Worm (Caenorhabditis elegans) whole organism, L3 larva: ENCODE data around the gene sid-2.
A peak's percentile ranks its signal among the peaks of the same experiment; 100 is the strongest.

Source experiments
- R02D3.7 ChIP-seq: fragments of 150-350 bp; optimal IDR thresholded peaks from 2 replicates; lab custom pipeline; 2014; ENCODE audit warnings: missing biosample characterization, missing genetic modification characterization
- ZK546.5 ChIP-seq: sonication (generic microtip); optimal IDR thresholded peaks from 2 replicates; lab custom pipeline; 2017; ENCODE audit warnings: missing biosample characterization, missing genetic modification characterization
- aly-2 ChIP-seq: fragments of 150-350 bp; optimal IDR thresholded peaks from 2 replicates; lab custom pipeline; 2014; ENCODE audit warnings: missing biosample characterization, missing genetic modification characterization
- ama-1 ChIP-seq: fragments of 150-350 bp; optimal IDR thresholded peaks from 2 replicates; lab custom pipeline; 2018
- ceh-16 ChIP-seq: sonication (generic microtip); optimal IDR thresholded peaks from 2 replicates; lab custom pipeline; 2017; ENCODE audit warnings: missing biosample characterization, missing genetic modification characterization
- ceh-28 ChIP-seq: fragments of 150-350 bp; optimal IDR thresholded peaks from 2 replicates; lab custom pipeline; 2014; ENCODE audit warnings: missing biosample characterization, missing genetic modification reagents, missing genetic modification characterization
- ceh-82 ChIP-seq: fragments of 150-350 bp; optimal IDR thresholded peaks from 2 replicates; lab custom pipeline; 2014; ENCODE audit warnings: missing biosample characterization, missing genetic modification characterization
- daf-12 ChIP-seq: fragments of 150-350 bp; optimal IDR thresholded peaks from 2 replicates; lab custom pipeline; 2014; ENCODE audit warnings: missing biosample characterization, missing genetic modification reagents, missing genetic modification characterization
- egl-5 ChIP-seq: fragments of 150-350 bp; optimal IDR thresholded peaks from 2 replicates; lab custom pipeline; 2017; ENCODE audit warnings: missing biosample characterization, missing genetic modification reagents, missing genetic modification characterization, inconsistent platforms
- elt-1 ChIP-seq: fragments of 150-350 bp; optimal IDR thresholded peaks from 2 replicates; lab custom pipeline; 2014; ENCODE audit warnings: missing biosample characterization, missing genetic modification characterization
- eor-1 ChIP-seq, 2 experiments: fragments of 150-350 bp; optimal IDR thresholded peaks; 2 replicates each; lab custom pipeline; 2014 to 2018; ENCODE audit warnings: missing biosample characterization in 2 of 2, missing genetic modification characterization in 2 of 2
- fkh-10 ChIP-seq: sonication (generic microtip); optimal IDR thresholded peaks from 2 replicates; lab custom pipeline; 2017; ENCODE audit warnings: missing biosample characterization, missing genetic modification reagents, missing genetic modification characterization
- fkh-2 ChIP-seq: fragments of 150-350 bp; optimal IDR thresholded peaks from 2 replicates; lab custom pipeline; 2014; ENCODE audit warnings: missing biosample characterization, missing genetic modification reagents, missing genetic modification characterization
- fos-1 ChIP-seq: fragments of 150-350 bp; optimal IDR thresholded peaks from 2 replicates; lab custom pipeline; 2014; ENCODE audit warnings: missing biosample characterization, missing genetic modification characterization
- hmg-11 ChIP-seq: sonication (generic microtip); optimal IDR thresholded peaks from 2 replicates; lab custom pipeline; 2016; ENCODE audit warnings: missing genetic modification characterization, missing compliant biosample characterization
- jun-1 ChIP-seq: fragments of 150-350 bp; optimal IDR thresholded peaks from 2 replicates; lab custom pipeline; 2014; ENCODE audit warnings: missing biosample characterization, missing genetic modification reagents, missing genetic modification characterization
- lin-15B ChIP-seq: fragments of 150-350 bp; optimal IDR thresholded peaks from 2 replicates; lab custom pipeline; 2014; ENCODE audit warnings: missing biosample characterization, missing genetic modification characterization
- lin-39 ChIP-seq: fragments of 150-350 bp; optimal IDR thresholded peaks from 2 replicates; lab custom pipeline; 2018; ENCODE audit warnings: missing biosample characterization, missing genetic modification reagents, missing genetic modification characterization
- lsy-12 ChIP-seq: sonication (generic microtip); optimal IDR thresholded peaks from 2 replicates; lab custom pipeline; 2016; ENCODE audit warnings: mild to moderate bottlenecking, missing genetic modification characterization, missing compliant biosample characterization
- mdl-1 ChIP-seq: fragments of 150-350 bp; optimal IDR thresholded peaks from 2 replicates; lab custom pipeline; 2014; ENCODE audit warnings: missing biosample characterization, missing genetic modification characterization
- nfya-1 ChIP-seq: sonication (generic microtip); optimal IDR thresholded peaks from 2 replicates; lab custom pipeline; 2017; ENCODE audit warnings: missing genetic modification characterization, mild to moderate bottlenecking, missing compliant biosample characterization, antibody characterized with exemption, moderate library complexity; ENCODE audit not compliant: insufficient read depth
- nhr-11 ChIP-seq: fragments of 150-350 bp; optimal IDR thresholded peaks from 2 replicates; lab custom pipeline; 2014; ENCODE audit warnings: missing biosample characterization, missing genetic modification characterization
- nhr-12 ChIP-seq: fragments of 150-350 bp; optimal IDR thresholded peaks from 2 replicates; lab custom pipeline; 2014; ENCODE audit warnings: missing biosample characterization, missing genetic modification characterization
- nhr-23 ChIP-seq: fragments of 150-350 bp; optimal IDR thresholded peaks from 2 replicates; lab custom pipeline; 2014; ENCODE audit warnings: missing biosample characterization, missing genetic modification reagents, missing genetic modification characterization
- nhr-237 ChIP-seq: fragments of 150-350 bp; optimal IDR thresholded peaks from 2 replicates; lab custom pipeline; 2014; ENCODE audit warnings: missing biosample characterization, missing genetic modification characterization
- nhr-25 ChIP-seq: sonication (generic microtip); optimal IDR thresholded peaks from 2 replicates; lab custom pipeline; 2017; ENCODE audit warnings: missing biosample characterization, missing genetic modification characterization
- nhr-43 ChIP-seq: sonication (generic microtip); optimal IDR thresholded peaks from 2 replicates; lab custom pipeline; 2016; ENCODE audit warnings: mild to moderate bottlenecking, missing genetic modification characterization, missing compliant biosample characterization; ENCODE audit not compliant: poor library complexity, severe bottlenecking
- nhr-76 ChIP-seq: fragments of 150-350 bp; sonication (generic microtip); optimal IDR thresholded peaks from 5 replicates; lab custom pipeline; 2014; ENCODE audit warnings: missing biosample characterization, missing genetic modification characterization
- nhr-77 ChIP-seq: fragments of 150-350 bp; optimal IDR thresholded peaks from 2 replicates; lab custom pipeline; 2014; ENCODE audit warnings: missing biosample characterization, missing genetic modification characterization
- pha-4 ChIP-seq: fragments of 150-350 bp; optimal IDR thresholded peaks from 2 replicates; lab custom pipeline; 2014; ENCODE audit warnings: missing biosample characterization, missing genetic modification reagents, missing genetic modification characterization
- pqm-1 ChIP-seq: fragments of 150-350 bp; optimal IDR thresholded peaks from 2 replicates; lab custom pipeline; 2017; ENCODE audit warnings: missing biosample characterization, missing genetic modification characterization, inconsistent platforms
- skn-1 ChIP-seq: fragments of 150-350 bp; optimal IDR thresholded peaks from 2 replicates; lab custom pipeline; 2014; ENCODE audit warnings: missing biosample characterization, missing genetic modification characterization
- snpc-4 ChIP-seq: fragments of 150-350 bp; optimal IDR thresholded peaks from 2 replicates; lab custom pipeline; 2014; ENCODE audit warnings: missing biosample characterization, missing genetic modification characterization
- unc-39 ChIP-seq: sonication (generic microtip); optimal IDR thresholded peaks from 4 replicates; lab custom pipeline; 2017; ENCODE audit warnings: missing biosample characterization, missing genetic modification characterization
- unc-62 ChIP-seq: fragments of 150-350 bp; sonication (generic microtip); optimal IDR thresholded peaks from 4 replicates; lab custom pipeline; 2014; ENCODE audit warnings: missing biosample characterization, missing genetic modification reagents, missing genetic modification characterization
- zag-1 ChIP-seq: fragments of 150-350 bp; optimal IDR thresholded peaks from 2 replicates; lab custom pipeline; 2014; ENCODE audit warnings: missing biosample characterization, missing genetic modification characterization
- ztf-4 ChIP-seq: fragments of 150-350 bp; optimal IDR thresholded peaks from 2 replicates; lab custom pipeline; 2014; ENCODE audit warnings: missing biosample characterization, missing genetic modification characterization

sid-2 gene

DNA sequence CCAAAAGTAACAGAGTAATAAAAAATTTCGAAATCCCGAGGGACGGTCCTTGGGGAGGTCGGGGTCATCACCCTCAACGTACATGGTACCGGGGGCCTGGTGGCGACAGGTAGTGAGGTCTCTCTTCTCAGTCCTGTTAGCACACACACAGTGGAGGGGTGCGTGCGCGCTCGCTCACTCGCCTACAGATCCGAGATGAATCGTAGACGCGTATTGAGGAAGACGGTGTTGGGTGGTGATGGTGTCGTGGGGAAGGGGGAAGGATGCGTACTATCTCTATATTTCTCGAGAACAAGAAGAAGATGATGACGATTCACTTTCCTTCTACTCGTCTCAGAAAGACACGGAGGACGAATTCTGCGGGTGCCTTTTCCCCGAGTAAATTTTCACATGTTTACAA lies 34.6 kb downstream of the sid-2 start:
- TF ChIP-seq nhr-25 (peak; percentile 16), ceh-16 (no peak)
- TF ChIP-seq, all 47 proteins: peak for 1

DNA sequence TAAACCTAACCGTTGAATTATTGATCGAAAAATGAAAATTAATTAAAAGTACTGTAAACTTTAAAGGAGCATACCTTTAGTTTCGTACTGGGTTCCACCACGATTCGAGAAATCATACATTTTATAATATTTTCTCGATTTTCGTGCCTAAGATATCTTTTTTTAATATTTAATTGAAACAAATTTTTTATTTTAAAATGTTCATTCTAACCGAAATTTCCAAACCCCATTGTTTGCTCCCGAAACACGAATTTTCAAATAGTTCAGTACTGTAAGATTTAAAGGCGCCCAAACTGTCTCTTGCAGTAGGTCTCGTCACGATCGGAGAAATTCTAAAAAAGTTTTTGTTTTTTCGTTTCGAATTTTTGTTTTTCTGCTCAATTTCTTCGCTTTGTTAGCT lies 35.7 kb downstream of the sid-2 start:
- TF ChIP-seq daf-12 (no peak), unc-39 (tag; lab: Kevin White, UChicago) (no peak), lsy-12 (tag; lab: Kevin White, UChicago) (no peak), lin-15B (tag; lab: Kevin White, UChicago) (no peak), pqm-1 (no peak), jun-1 (tag; lab: Kevin White, UChicago) (no peak), R02D3.7 (no peak), nhr-23 (tag; lab: Kevin White, UChicago) (no peak), eor-1 (tag; optimal IDR thresholded peaks at IDR 0.05; lab: Kevin White, UChicago) (no peak), ztf-4 (no peak), ceh-82 (no peak), nhr-237 (no peak), ceh-16 (no peak), elt-1 (tag; lab: Kevin White, UChicago) (no peak)

DNA sequence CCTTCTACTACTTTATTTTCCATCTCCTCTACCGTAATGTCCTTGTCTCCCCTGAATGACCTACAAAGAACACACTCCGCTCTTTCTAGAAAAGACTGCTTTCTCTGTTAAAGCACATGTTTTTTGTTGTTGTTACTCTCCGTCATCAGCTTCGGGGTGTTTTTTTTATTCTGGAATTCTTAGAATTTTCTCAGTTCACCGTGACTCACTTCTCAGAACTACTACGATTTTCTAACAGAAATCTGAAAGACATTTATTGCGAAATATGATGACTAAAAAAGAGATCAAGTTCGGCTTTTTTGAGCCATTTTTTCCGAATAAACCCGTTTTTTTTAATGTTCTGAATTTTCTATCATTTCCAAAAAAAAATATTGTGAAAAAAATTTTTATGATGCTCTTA lies 37.0 kb downstream of the sid-2 start:
- no peak for TF ChIP-seq ceh-16
- no peak for TF ChIP-seq snpc-4 (tag; lab: Kevin White, UChicago)
- no peak for TF ChIP-seq ceh-28
- no peak for TF ChIP-seq nhr-76 (tag; lab: Kevin White, UChicago)
- no peak for TF ChIP-seq fkh-2
- peak; percentile 31 for TF ChIP-seq nhr-25
- no peak for TF ChIP-seq zag-1
- TF ChIP-seq nhr-43: no peak
- TF ChIP-seq egl-5: no peak
- TF ChIP-seq skn-1 (tag; lab: Kevin White, UChicago): peak; percentile 73
- no peak for TF ChIP-seq lsy-12 (tag; lab: Kevin White, UChicago)
- peak; percentile 63 for TF ChIP-seq nhr-11 (tag; lab: Kevin White, UChicago)
- no peak for TF ChIP-seq nfya-1

DNA sequence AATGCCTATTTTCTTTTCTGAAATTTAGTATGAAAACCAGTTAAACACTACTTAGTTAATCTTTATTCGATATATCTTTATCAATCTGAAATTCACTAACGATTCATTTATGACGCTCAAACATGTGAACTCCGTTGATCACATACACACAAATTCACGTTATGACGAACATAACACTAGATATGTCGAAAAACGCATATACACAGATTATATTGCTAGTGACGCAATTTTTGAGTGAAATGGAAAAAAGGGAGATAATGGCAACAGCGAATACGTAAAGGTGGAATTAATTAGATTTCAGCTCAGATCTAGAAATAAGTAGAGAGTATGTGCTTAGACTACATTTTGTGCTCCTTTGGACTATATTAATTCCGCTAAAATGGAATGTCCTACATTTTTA lies 37.6 kb downstream of the sid-2 start:
- no peak for TF ChIP-seq ceh-82
- TF ChIP-seq aly-2 (tag; lab: Kevin White, UChicago): no peak
- TF ChIP-seq jun-1 (tag; lab: Kevin White, UChicago): no peak
- TF ChIP-seq zag-1: no peak
- TF ChIP-seq fos-1 (tag; lab: Kevin White, UChicago): no peak
- TF ChIP-seq R02D3.7: no peak
- TF ChIP-seq skn-1 (tag; lab: Kevin White, UChicago): no peak
- TF ChIP-seq mdl-1 (tag; lab: Kevin White, UChicago): no peak
- TF ChIP-seq ZK546.5 (tag; lab: Kevin White, UChicago): no peak
- TF ChIP-seq elt-1 (tag; lab: Kevin White, UChicago): no peak
- TF ChIP-seq nhr-77 (tag; lab: Kevin White, UChicago): no peak
- TF ChIP-seq pqm-1: no peak
- no peak for TF ChIP-seq nhr-12 (tag; lab: Kevin White, UChicago)
- TF ChIP-seq ztf-4: no peak
- TF ChIP-seq daf-12: no peak

DNA sequence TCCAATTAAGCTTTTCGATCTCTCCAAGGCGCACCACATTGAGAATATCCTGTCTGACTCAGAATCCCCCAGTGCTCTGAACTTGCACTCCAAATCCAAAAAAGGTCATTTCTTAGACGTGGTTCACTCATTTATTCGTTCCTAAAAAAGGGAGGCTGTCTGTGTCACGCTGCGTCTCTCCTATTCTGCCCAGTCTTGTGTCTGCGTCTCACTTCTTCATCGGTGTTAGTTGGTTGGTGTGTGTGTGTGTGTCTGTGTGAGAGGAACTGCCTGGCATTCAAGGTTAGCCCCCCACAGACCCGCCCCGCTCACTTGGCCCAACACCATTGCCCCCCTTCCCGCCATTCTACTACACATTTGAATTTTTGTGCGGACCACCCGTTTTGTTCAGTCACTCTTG lies 38.3 kb downstream of the sid-2 start:
- no peak for TF ChIP-seq eor-1 (tag; optimal IDR thresholded peaks at IDR 0.05; lab: Kevin White, UChicago)
- TF ChIP-seq unc-62: no peak
- peak; percentile 26 for TF ChIP-seq lsy-12 (tag; lab: Kevin White, UChicago)
- TF ChIP-seq fkh-10 (GFP tag; lab: Kevin White, UChicago): no peak
- peak; percentile 9 for TF ChIP-seq ama-1 (lab: Kevin White, UChicago)
- peak; percentile 53 for TF ChIP-seq egl-5
- peak; percentile 73 for TF ChIP-seq lin-39 (tag; lab: Kevin White, UChicago)
- peak; percentile 40 for TF ChIP-seq nhr-43
- TF ChIP-seq lin-15B (tag; lab: Kevin White, UChicago): peak; percentile 27
- TF ChIP-seq snpc-4 (tag; lab: Kevin White, UChicago): no peak
- TF ChIP-seq hmg-11: peak; percentile 74
- TF ChIP-seq nfya-1: peak; percentile 79
- no peak for TF ChIP-seq ZK546.5 (tag; lab: Kevin White, UChicago)
- TF ChIP-seq nhr-25: peak; percentile 93
- no peak for TF ChIP-seq mdl-1 (tag; lab: Kevin White, UChicago)
- TF ChIP-seq nhr-23 (tag; lab: Kevin White, UChicago): peak; percentile 66
- TF ChIP-seq ztf-4: no peak
- peak; percentile 33 for TF ChIP-seq jun-1 (tag; lab: Kevin White, UChicago)
- TF ChIP-seq pha-4 (tag; lab: Kevin White, UChicago): peak; percentile 72
